Worm (Caenorhabditis elegans) whole organism, L4/young adult: ENCODE results near the gene F47D12.7.

ENCODE experiments used
- dao-5 ChIP-seq: sonication (generic microtip); optimal IDR thresholded peaks from 2 replicates; lab custom pipeline; 2016; ENCODE audit warnings: missing genotype, missing genetic modification characterization, moderate library complexity, missing compliant biosample characterization
- him-1 ChIP-seq: sonication (generic microtip); optimal IDR thresholded peaks from 2 replicates; lab custom pipeline; 2016; ENCODE audit warnings: missing genotype, missing genetic modification reagents, missing genetic modification characterization, missing compliant biosample characterization

DNA sequence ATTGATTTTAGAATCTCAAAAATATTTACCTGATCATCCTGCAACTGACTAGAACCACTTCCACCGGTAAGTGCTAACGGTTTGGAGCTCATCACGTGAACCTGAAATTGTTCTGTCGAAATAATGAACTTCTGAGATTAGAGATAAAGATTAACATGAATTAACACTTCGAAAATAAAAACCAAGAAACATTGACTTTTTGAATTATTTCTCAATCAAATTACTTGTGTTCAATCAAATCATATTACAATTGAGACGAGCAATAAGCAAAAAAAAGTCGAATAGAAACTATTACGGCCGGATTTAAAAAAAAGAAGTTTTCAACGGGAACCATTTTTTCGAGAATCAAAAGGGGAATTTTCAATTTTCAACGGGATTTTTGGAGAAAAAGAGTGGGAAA lies 50.1 kb downstream of the F47D12.7 start, which contains the start of gene bcas-2:
- no peak for TF ChIP-seq dao-5
- TF ChIP-seq him-1 (tag; lab: Kevin White, UChicago): no peak
